Fruit fly (Drosophila melanogaster) whole organism, embryonic: ENCODE data around the gene CG31898.

Experiments
- ATbp ChIP-seq: fragments of 200-800 bp; sonication (Bioruptor generic); optimal IDR thresholded peaks from 2 replicates; lab custom pipeline; 2017; ENCODE audit warnings: missing biosample characterization, mild to moderate bottlenecking, missing genetic modification characterization, missing genetic modification reagents
- Asciz ChIP-seq: fragments of 200-800 bp; sonication (Bioruptor generic); optimal IDR thresholded peaks from 2 replicates; lab custom pipeline; 2017; ENCODE audit warnings: missing biosample characterization, mild to moderate bottlenecking, missing genetic modification characterization, missing genetic modification reagents
- Atf3 ChIP-seq: fragments of 200-800 bp; sonication (Bioruptor generic); optimal IDR thresholded peaks from 3 replicates; lab custom pipeline; 2016; ENCODE audit warnings: missing biosample characterization, missing genetic modification characterization
- CG10209 ChIP-seq: fragments of 200-800 bp; sonication (Bioruptor generic); optimal IDR thresholded peaks from 3 replicates; lab custom pipeline; 2017; ENCODE audit warnings: missing biosample characterization, mild to moderate bottlenecking, missing genetic modification characterization, missing genetic modification reagents
- CG10565 ChIP-seq: fragments of 200-800 bp; sonication (Bioruptor generic); optimal IDR thresholded peaks from 3 replicates; lab custom pipeline; 2016; ENCODE audit warnings: missing biosample characterization, mild to moderate bottlenecking, missing genetic modification characterization
- CG11398 ChIP-seq: fragments of 200-800 bp; sonication (Bioruptor generic); optimal IDR thresholded peaks from 2 replicates; lab custom pipeline; 2016; ENCODE audit warnings: missing biosample characterization, missing genetic modification characterization
- CG12071 ChIP-seq: fragments of 200-800 bp; sonication (Bioruptor generic); optimal IDR thresholded peaks from 3 replicates; lab custom pipeline; 2018; ENCODE audit warnings: missing biosample characterization, mild to moderate bottlenecking, missing genetic modification characterization
- CG12104 ChIP-seq: fragments of 200-800 bp; sonication (Bioruptor generic); optimal IDR thresholded peaks from 3 replicates; lab custom pipeline; 2016; ENCODE audit warnings: missing biosample characterization, missing genetic modification characterization
- CG12744 ChIP-seq: fragments of 200-800 bp; sonication (Bioruptor generic); optimal IDR thresholded peaks from 2 replicates; lab custom pipeline; 2016; ENCODE audit warnings: missing biosample characterization, missing genetic modification characterization
- CG13296 ChIP-seq: fragments of 200-800 bp; sonication (Bioruptor generic); optimal IDR thresholded peaks from 3 replicates; lab custom pipeline; 2018; ENCODE audit warnings: missing biosample characterization, mild to moderate bottlenecking, missing genetic modification characterization
- CG1603 ChIP-seq: fragments of 200-800 bp; sonication (Bioruptor generic); optimal IDR thresholded peaks from 2 replicates; lab custom pipeline; 2019; ENCODE audit warnings: missing biosample characterization, mild to moderate bottlenecking, missing genetic modification characterization, moderate library complexity
- CG17385 ChIP-seq: fragments of 200-800 bp; sonication (Bioruptor generic); optimal IDR thresholded peaks from 3 replicates; lab custom pipeline; 2018; ENCODE audit warnings: missing biosample characterization, mild to moderate bottlenecking, missing genetic modification characterization
- CG17568 ChIP-seq: fragments of 200-800 bp; sonication (Bioruptor generic); optimal IDR thresholded peaks from 2 replicates; lab custom pipeline; 2018; ENCODE audit warnings: missing biosample characterization, mild to moderate bottlenecking, missing genetic modification characterization, moderate library complexity
- CG1792 ChIP-seq: fragments of 200-800 bp; sonication (Bioruptor generic); optimal IDR thresholded peaks from 2 replicates; lab custom pipeline; 2016; ENCODE audit warnings: missing biosample characterization, missing genetic modification characterization
- CG33557 ChIP-seq: fragments of 200-800 bp; sonication (Bioruptor generic); optimal IDR thresholded peaks from 2 replicates; lab custom pipeline; 2019; ENCODE audit warnings: missing biosample characterization, mild to moderate bottlenecking, missing genetic modification characterization, moderate library complexity
- CG5180 ChIP-seq: fragments of 200-800 bp; sonication (Bioruptor generic); optimal IDR thresholded peaks from 3 replicates; lab custom pipeline; 2017; ENCODE audit warnings: missing biosample characterization, missing genetic modification characterization, mild to moderate bottlenecking, moderate library complexity, missing genetic modification reagents
- CG6654 ChIP-seq: fragments of 200-800 bp; sonication (Bioruptor generic); optimal IDR thresholded peaks from 2 replicates; lab custom pipeline; 2017; ENCODE audit warnings: missing biosample characterization, mild to moderate bottlenecking, missing genetic modification characterization
- CG8089 ChIP-seq: fragments of 200-800 bp; sonication (Bioruptor generic); optimal IDR thresholded peaks from 3 replicates; lab custom pipeline; 2016; ENCODE audit warnings: missing biosample characterization, missing genetic modification characterization
- CG9797 ChIP-seq: fragments of 200-800 bp; sonication (Bioruptor generic); optimal IDR thresholded peaks from 3 replicates; lab custom pipeline; 2018; ENCODE audit warnings: missing biosample characterization, mild to moderate bottlenecking, missing genetic modification characterization
- Dek ChIP-seq: fragments of 200-800 bp; sonication (Bioruptor generic); optimal IDR thresholded peaks from 3 replicates; lab custom pipeline; 2019; ENCODE audit warnings: missing biosample characterization, mild to moderate bottlenecking, missing genetic modification characterization, moderate library complexity
- Dip3 ChIP-seq: fragments of 200-800 bp; sonication (Bioruptor generic); optimal IDR thresholded peaks from 3 replicates; lab custom pipeline; 2016; ENCODE audit warnings: missing biosample characterization, missing genetic modification characterization
- Dref ChIP-seq: fragments of 200-800 bp; sonication (Bioruptor generic); IDR thresholded peaks from 2 replicates; pipeline ENCODE4 v1.3.6; 2022; ENCODE audit warnings: missing biosample characterization, missing genetic modification characterization
- Elba2 ChIP-seq: fragments of 200-800 bp; sonication (Bioruptor generic); optimal IDR thresholded peaks from 3 replicates; lab custom pipeline; 2016; ENCODE audit warnings: missing biosample characterization, missing genetic modification characterization
- HLHmδ ChIP-seq: fragments of 200-800 bp; sonication (Bioruptor generic); optimal IDR thresholded peaks from 2 replicates; lab custom pipeline; 2018; ENCODE audit warnings: missing biosample characterization, mild to moderate bottlenecking, missing genetic modification characterization, moderate library complexity
- HmgD ChIP-seq: fragments of 200-800 bp; sonication (Bioruptor generic); optimal IDR thresholded peaks from 3 replicates; lab custom pipeline; 2016; ENCODE audit warnings: missing biosample characterization, missing genetic modification characterization
- Med ChIP-seq: fragments of 200-800 bp; sonication (Bioruptor generic); peaks from one replicate; lab custom pipeline; 2016; ENCODE audit warnings: missing biosample characterization, missing genetic modification characterization, mild to moderate bottlenecking, inconsistent platforms, moderate library complexity
- Neu2 ChIP-seq: fragments of 200-800 bp; sonication (Bioruptor generic); optimal IDR thresholded peaks from 3 replicates; lab custom pipeline; 2016; ENCODE audit warnings: missing biosample characterization, missing genetic modification characterization, borderline replicate concordance
- Pdp1 ChIP-seq, 2 experiments: fragments of 200-800 bp; sonication (Bioruptor generic); optimal IDR thresholded peaks; 3 replicates each; lab custom pipeline; 2016; ENCODE audit warnings: missing biosample characterization in 2 of 2, missing genetic modification characterization in 2 of 2, mild to moderate bottlenecking in 1 of 2, moderate library complexity in 1 of 2
- Side ChIP-seq: fragments of 200-800 bp; sonication (Bioruptor generic); optimal IDR thresholded peaks from 2 replicates; lab custom pipeline; 2016; ENCODE audit warnings: missing biosample characterization, missing genetic modification characterization
- aop ChIP-seq: fragments of 200-800 bp; sonication (Bioruptor generic); IDR thresholded peaks from 2 replicates; pipeline ENCODE4 v1.3.6; 2022; ENCODE audit warnings: missing biosample characterization, missing genetic modification characterization
- bowl ChIP-seq: fragments of 200-800 bp; sonication (Bioruptor generic); IDR thresholded peaks from 2 replicates; pipeline ENCODE4 v1.3.6; 2022; ENCODE audit warnings: missing biosample characterization, missing genetic modification characterization
- fd96Cb ChIP-seq: fragments of 200-800 bp; sonication (Bioruptor generic); optimal IDR thresholded peaks from 2 replicates; lab custom pipeline; 2018; ENCODE audit warnings: missing biosample characterization, mild to moderate bottlenecking, missing genetic modification characterization, moderate library complexity
- gem ChIP-seq: fragments of 200-800 bp; sonication (Bioruptor generic); optimal IDR thresholded peaks from 2 replicates; lab custom pipeline; 2019; ENCODE audit warnings: missing biosample characterization, mild to moderate bottlenecking, missing genetic modification characterization, moderate library complexity
- jigr1 ChIP-seq: fragments of 200-800 bp; sonication (Bioruptor generic); IDR thresholded peaks from 3 replicates; pipeline ENCODE4 v1.3.6; 2022; ENCODE audit warnings: missing biosample characterization, missing genetic modification characterization
- pros ChIP-seq: fragments of 200-800 bp; sonication (Bioruptor generic); optimal IDR thresholded peaks from 3 replicates; lab custom pipeline; 2019; ENCODE audit warnings: missing biosample characterization, mild to moderate bottlenecking, missing genetic modification characterization, moderate library complexity
- run ChIP-seq: fragments of 200-800 bp; sonication (Bioruptor generic); optimal IDR thresholded peaks from 3 replicates; lab custom pipeline; 2018; ENCODE audit warnings: missing biosample characterization, mild to moderate bottlenecking, missing genetic modification characterization
- sens ChIP-seq: fragments of 200-800 bp; sonication (Bioruptor generic); peaks from one replicate; lab custom pipeline; 2016; ENCODE audit warnings: missing biosample characterization, missing genetic modification characterization
- seq ChIP-seq: fragments of 200-800 bp; sonication (Bioruptor generic); IDR thresholded peaks from 2 replicates; pipeline ENCODE4 v1.3.6; 2022; ENCODE audit warnings: missing biosample characterization, missing genetic modification characterization
- stwl ChIP-seq: fragments of 200-800 bp; sonication (Bioruptor generic); optimal IDR thresholded peaks from 3 replicates; lab custom pipeline; 2018; ENCODE audit warnings: missing biosample characterization, mild to moderate bottlenecking, missing genetic modification characterization, moderate library complexity
- sug ChIP-seq: fragments of 200-800 bp; optimal IDR thresholded peaks from 2 replicates; lab custom pipeline; 2019; ENCODE audit warnings: missing biosample characterization, mild to moderate bottlenecking, missing genetic modification characterization, moderate library complexity
- wor ChIP-seq: fragments of 200-800 bp; sonication (Bioruptor generic); IDR thresholded peaks from 2 replicates; pipeline ENCODE4 v1.3.6; 2022; ENCODE audit warnings: missing biosample characterization, missing genetic modification characterization
- zen ChIP-seq: fragments of 200-800 bp; sonication (Bioruptor generic); optimal IDR thresholded peaks from 3 replicates; lab custom pipeline; 2018; ENCODE audit warnings: missing biosample characterization, mild to moderate bottlenecking, missing genetic modification characterization, moderate library complexity

The CG31898 gene

dm6 chr2L:8384108-8384601 lies 16.1 kb upstream of the CG31898 start, which contains the start of the genes Dad1 and CG13384 (continued):
- TF ChIP-seq aop (GFP tag; lab: Robert Waterston, UW) (no peak), CG12104 (GFP tag; lab: Kevin White, UChicago) (peak; percentile 80), Dip3 (peak; percentile 67), fd96Cb (tag; lab: Kevin White, UChicago) (peak; percentile 90), Dek (tag; lab: Kevin White, UChicago) (peak; percentile 96), CG10565 (GFP tag; lab: Kevin White, UChicago) (peak; percentile 38), Side (GFP tag; lab: Kevin White, UChicago) (no peak), CG11398 (no peak), stwl (peak; percentile 79), CG5180 (GFP tag; lab: Kevin White, UChicago) (peak; percentile 69), run (tag; lab: Kevin White, UChicago) (peak; percentile 83), sug (peak; percentile 96), CG12744 (GFP tag; lab: Kevin White, UChicago) (peak; percentile 77), gem (tag; lab: Kevin White, UChicago) (peak; percentile 97), CG9797 (peak; percentile 69), Dref (GFP tag; lab: Robert Waterston, UW) (peak; percentile 61), Med (peak; percentile 78)

dm6 chr2L:8384985-8385519 lies 15.2 kb upstream of the CG31898 start:
- TF ChIP-seq bowl (GFP tag; lab: Robert Waterston, UW) = no peak
- TF ChIP-seq CG8089 = no peak
- TF ChIP-seq sens (GFP tag; lab: Kevin White, UChicago) = peak; percentile 81
- peak in 1 of 2 experiments; percentile 79 for TF ChIP-seq Pdp1 (GFP tag; optimal IDR thresholded peaks at IDR 0.05; lab: Kevin White, UChicago)
- no peak for TF ChIP-seq CG10209
- no peak for TF ChIP-seq CG33557 (GFP tag; lab: Kevin White, UChicago)
- TF ChIP-seq CG13296 (GFP tag; lab: Kevin White, UChicago) = peak; percentile 32
- TF ChIP-seq pros (GFP tag; lab: Kevin White, UChicago) = no peak
- TF ChIP-seq HmgD (GFP tag; lab: Kevin White, UChicago) = no peak
- no peak for TF ChIP-seq wor
- TF ChIP-seq CG17568 (GFP tag; lab: Kevin White, UChicago) = no peak
- TF ChIP-seq Elba2 = no peak
- peak; percentile 5 for TF ChIP-seq CG1603
- TF ChIP-seq zen (tag; lab: Kevin White, UChicago) = no peak
- no peak for TF ChIP-seq Neu2 (GFP tag; lab: Kevin White, UChicago)
- TF ChIP-seq Atf3 (GFP tag; lab: Kevin White, UChicago) = no peak
- peak; percentile 38 for TF ChIP-seq Asciz
- peak; percentile 7 for TF ChIP-seq CG17385
- no peak for TF ChIP-seq HLHmδ
- no peak for TF ChIP-seq CG1792 (GFP tag; lab: Kevin White, UChicago)
- no peak for TF ChIP-seq CG6654 (GFP tag; lab: Kevin White, UChicago)
- peak; percentile 19 for TF ChIP-seq CG12071
- no peak for TF ChIP-seq seq (GFP tag; lab: Robert Waterston, UW)
- TF ChIP-seq ATbp (GFP tag; lab: Kevin White, UChicago) = peak; percentile 35
- TF ChIP-seq jigr1 (GFP tag; lab: Robert Waterston, UW) = no peak
